Worm (Caenorhabditis elegans): ENCODE data around the gene acds-10.

Gene acds-10

DNA sequence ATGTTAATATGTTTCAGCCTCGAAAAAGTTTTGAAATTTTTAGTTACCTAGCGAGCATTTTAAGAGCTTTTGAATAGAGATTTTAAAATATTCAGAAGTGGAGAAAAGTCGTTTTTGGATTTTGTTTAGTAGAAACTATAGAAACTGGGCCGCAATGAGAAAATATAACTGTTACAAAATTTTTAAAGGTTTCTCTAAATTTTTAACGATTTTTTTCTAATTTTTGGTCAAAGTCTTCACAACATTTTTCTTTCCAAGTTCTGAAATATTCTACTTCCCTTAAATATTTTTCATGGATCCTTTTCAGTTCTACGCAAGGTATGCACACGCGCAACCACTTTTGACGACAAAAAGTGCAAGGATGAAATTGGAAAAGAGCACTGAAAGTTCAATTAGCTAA, 42.1 kb upstream of the acds-10 start, which contains the start of gene peli-1:
Gene peli-1, plus strand, starts transcription at position 301 of the 400 bp plus-strand sequence.
- TF ChIP-seq ceh-100 (GFP tag; IDR thresholded peaks at IDR 0.05), result no peak
- no peak for TF ChIP-seq ceh-91 (GFP tag; IDR thresholded peaks at IDR 0.05)
- no peak for TF ChIP-seq ztf-22 (GFP tag; optimal IDR thresholded peaks at IDR 0.05)
- no peak for TF ChIP-seq F52B5.7 (tag; optimal IDR thresholded peaks at IDR 0.05)
- no peak for TF ChIP-seq ama-1 (optimal IDR thresholded peaks at IDR 0.05)
- TF ChIP-seq ama-1 (GFP tag; optimal IDR thresholded peaks at IDR 0.05), result no peak

DNA sequence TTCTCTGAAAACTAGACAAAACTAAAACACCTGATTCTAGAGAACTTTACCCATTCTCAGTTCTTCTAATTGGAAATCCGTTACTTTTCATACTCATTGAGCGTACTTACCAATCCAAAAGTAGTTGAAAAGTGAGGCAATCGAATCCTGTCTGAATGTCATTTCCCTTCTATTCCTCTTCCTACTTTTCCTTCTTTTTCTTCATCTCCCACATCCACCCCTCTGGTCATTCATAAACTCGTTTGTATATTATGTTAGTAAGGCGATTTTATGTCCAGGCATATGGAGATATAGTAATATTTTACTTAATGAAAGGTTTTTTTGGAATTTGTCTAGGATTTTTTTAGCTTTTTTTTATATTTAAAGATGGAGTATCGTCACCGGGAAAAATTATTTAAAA, 39.3 kb upstream of the acds-10 start:
- no peak for TF ChIP-seq mel-28 (tag; optimal IDR thresholded peaks at IDR 0.05; ENCODE audit: borderline replicate concordance)
- no peak for TF ChIP-seq nfyb-1 (GFP tag; IDR thresholded peaks at IDR 0.05)
- TF ChIP-seq fkh-3 (tag; optimal IDR thresholded peaks at IDR 0.05), result no peak
- no peak for TF ChIP-seq Y53G8AR.9 (GFP tag; conservative IDR thresholded peaks at IDR 0.05)
- TF ChIP-seq T26A5.8 (tag; optimal IDR thresholded peaks at IDR 0.05), result no peak
- no peak for TF ChIP-seq aptf-2 (GFP tag; conservative IDR thresholded peaks at IDR 0.05)
- TF ChIP-seq nfya-2 (GFP tag; IDR thresholded peaks at IDR 0.05), result no peak
- no peak for TF ChIP-seq aptf-3 (GFP tag; IDR thresholded peaks at IDR 0.05)
- TF ChIP-seq T07F8.4 (tag; optimal IDR thresholded peaks at IDR 0.05), result no peak
- no peak for TF ChIP-seq mcd-1 (GFP tag; IDR thresholded peaks at IDR 0.05)
- TF ChIP-seq D2030.7 (GFP tag; IDR thresholded peaks at IDR 0.05), result no peak
- TF ChIP-seq lsl-1 (GFP tag; optimal IDR thresholded peaks at IDR 0.05), result no peak
- no peak for TF ChIP-seq tbp1 (GFP tag; optimal IDR thresholded peaks at IDR 0.05)

ce11 chrV:5712189-5712588, 35.4 kb upstream of the acds-10 start:
- TF ChIP-seq dpl-1 (GFP tag; optimal IDR thresholded peaks at IDR 0.05), result no peak
- peak; percentile 70 for TF ChIP-seq attf-3 (GFP tag; conservative IDR thresholded peaks at IDR 0.05)

ce11 chrV:5712652-5713051, 35.0 kb upstream of the acds-10 start, which contains the start of gene gcst-1:
TSS of gene gcst-1 (plus strand) at chrV:5712928.
- TF ChIP-seq nhr-80 (tag; optimal IDR thresholded peaks at IDR 0.05) (peak; percentile 78), F33H1.4 (GFP tag; IDR thresholded peaks at IDR 0.05) (no peak), ama-1 (optimal IDR thresholded peaks at IDR 0.05) (no peak), ama-1 (GFP tag; optimal IDR thresholded peaks at IDR 0.05) (no peak), sea-2 (GFP tag; IDR thresholded peaks at IDR 0.05) (no peak), ceh-27 (GFP tag; optimal IDR thresholded peaks at IDR 0.05) (no peak), efl-1 (GFP tag; optimal IDR thresholded peaks at IDR 0.05) (no peak), madf-3 (GFP tag; IDR thresholded peaks at IDR 0.05) (no peak), F22D6.2 (tag; optimal IDR thresholded peaks at IDR 0.05) (no peak), B0336.3 (GFP tag; IDR thresholded peaks at IDR 0.05) (0 out of 2 replicates have a peak, but pooled peaks have one; percentile 17), hmg-20 (GFP tag; IDR thresholded peaks at IDR 0.05) (no peak), snpc-1.3 (tag; optimal IDR thresholded peaks at IDR 0.05; ENCODE audit: insufficient read depth) (no peak), F57A8.1 (GFP tag; optimal IDR thresholded peaks at IDR 0.05) (no peak), cebp-1 (GFP tag; IDR thresholded peaks at IDR 0.05) (no peak), cebp-1 (tag; optimal IDR thresholded peaks at IDR 0.05) (peak; percentile 14), lin-35 (GFP tag; optimal IDR thresholded peaks at IDR 0.05) (no peak), atf-7 (tag; optimal IDR thresholded peaks at IDR 0.05) (no peak), B0019.2 (GFP tag; conservative IDR thresholded peaks at IDR 0.05) (no peak), K11D2.4 (GFP tag; IDR thresholded peaks at IDR 0.05) (no peak)
